Fruit fly (Drosophila melanogaster) whole organism, pupa: ENCODE results near the gene grass.

Experiments
- CG10348 ChIP-seq: fragments of 200-800 bp; sonication (Bioruptor generic); IDR thresholded peaks from 2 replicates; pipeline ENCODE4 v1.3.6; 2022; ENCODE audit warnings: missing biosample characterization, missing genetic modification characterization
- CG12605 ChIP-seq: fragments of 200-800 bp; sonication (Bioruptor generic); IDR thresholded peaks from 2 replicates; pipeline ENCODE4 v1.3.6; 2022; ENCODE audit warnings: missing biosample characterization, missing genetic modification characterization
- CG13204 ChIP-seq: fragments of 200-800 bp; sonication (Bioruptor generic); optimal IDR thresholded peaks from 2 replicates; lab custom pipeline; 2018; ENCODE audit warnings: missing biosample characterization, mild to moderate bottlenecking, missing genetic modification characterization, moderate library complexity
- CG14655 ChIP-seq: fragments of 200-800 bp; sonication (Bioruptor generic); optimal IDR thresholded peaks from 3 replicates; lab custom pipeline; 2017; ENCODE audit warnings: mild to moderate bottlenecking, missing biosample characterization, missing genetic modification reagents, missing genetic modification characterization
- CG15710 ChIP-seq: fragments of 200-800 bp; sonication (Bioruptor generic); optimal IDR thresholded peaks from 2 replicates; lab custom pipeline; 2018; ENCODE audit warnings: missing biosample characterization, mild to moderate bottlenecking, missing genetic modification characterization, moderate library complexity
- CG17806 ChIP-seq: fragments of 200-800 bp; sonication (Bioruptor generic); optimal IDR thresholded peaks from 2 replicates; lab custom pipeline; 2018; ENCODE audit warnings: missing biosample characterization, mild to moderate bottlenecking, missing genetic modification characterization, moderate library complexity
- CG32121 ChIP-seq: fragments of 200-800 bp; sonication (Bioruptor generic); IDR thresholded peaks from 2 replicates; pipeline ENCODE4 v1.3.6; 2022; ENCODE audit warnings: missing biosample characterization, missing genetic modification characterization
- CG34367 ChIP-seq: fragments of 200-800 bp; sonication (Bioruptor generic); optimal IDR thresholded peaks from 2 replicates; lab custom pipeline; 2018; ENCODE audit warnings: missing biosample characterization, mild to moderate bottlenecking, missing genetic modification characterization
- CG4496 ChIP-seq: fragments of 200-800 bp; sonication (Bioruptor generic); IDR thresholded peaks from 3 replicates; pipeline ENCODE4 v1.3.6; 2022; ENCODE audit warnings: missing biosample characterization, missing genetic modification characterization
- CG8159 ChIP-seq: fragments of 200-800 bp; sonication (Bioruptor generic); optimal IDR thresholded peaks from 3 replicates; lab custom pipeline; 2018; ENCODE audit warnings: missing biosample characterization, mild to moderate bottlenecking, missing genetic modification characterization, moderate library complexity
- CG8301 ChIP-seq: fragments of 200-800 bp; sonication (Bioruptor generic); optimal IDR thresholded peaks from 2 replicates; lab custom pipeline; 2018; ENCODE audit warnings: missing biosample characterization, mild to moderate bottlenecking, missing genetic modification characterization
- CG9948 ChIP-seq: fragments of 200-800 bp; sonication (Bioruptor generic); optimal IDR thresholded peaks from 2 replicates; lab custom pipeline; 2018; ENCODE audit warnings: missing biosample characterization, mild to moderate bottlenecking, missing genetic modification characterization, moderate library complexity
- D1 ChIP-seq: fragments of 200-800 bp; sonication (Bioruptor generic); optimal IDR thresholded peaks from 2 replicates; lab custom pipeline; 2018; ENCODE audit warnings: missing biosample characterization, mild to moderate bottlenecking, missing genetic modification characterization, moderate library complexity
- EcR ChIP-seq: fragments of 200-800 bp; sonication (Bioruptor generic); optimal IDR thresholded peaks from 3 replicates; lab custom pipeline; 2019; ENCODE audit warnings: missing biosample characterization, missing genetic modification characterization, mild to moderate bottlenecking, moderate library complexity, missing genetic modification reagents
- Ets98B ChIP-seq: fragments of 200-800 bp; sonication (Bioruptor generic); IDR thresholded peaks from 2 replicates; pipeline ENCODE4 v1.3.6; 2022; ENCODE audit warnings: missing biosample characterization, missing genetic modification characterization
- Pif1A ChIP-seq: fragments of 200-800 bp; sonication (Bioruptor generic); optimal IDR thresholded peaks from 3 replicates; lab custom pipeline; 2016; ENCODE audit warnings: missing biosample characterization, missing genetic modification characterization
- Pif1B ChIP-seq: fragments of 200-800 bp; sonication (Bioruptor generic); optimal IDR thresholded peaks from 3 replicates; lab custom pipeline; 2016; ENCODE audit warnings: missing biosample characterization, missing genetic modification characterization
- Snoo ChIP-seq: fragments of 200-800 bp; sonication (Bioruptor generic); optimal IDR thresholded peaks from 3 replicates; lab custom pipeline; 2017; ENCODE audit warnings: missing biosample characterization, mild to moderate bottlenecking, missing genetic modification characterization, inconsistent platforms
- fd96Ca ChIP-seq: fragments of 200-800 bp; sonication (Bioruptor generic); IDR thresholded peaks from 3 replicates; pipeline ENCODE4 v1.3.6; 2022; ENCODE audit warnings: missing biosample characterization, missing genetic modification characterization
- gl ChIP-seq: fragments of 200-800 bp; sonication (Bioruptor generic); optimal IDR thresholded peaks from 2 replicates; lab custom pipeline; 2018; ENCODE audit warnings: missing biosample characterization, mild to moderate bottlenecking, missing genetic modification characterization
- rn ChIP-seq: fragments of 200-800 bp; sonication (Bioruptor generic); IDR thresholded peaks from 2 replicates; pipeline ENCODE4 v1.3.6; 2022; ENCODE audit warnings: missing biosample characterization, missing genetic modification characterization

The grass gene

DNA sequence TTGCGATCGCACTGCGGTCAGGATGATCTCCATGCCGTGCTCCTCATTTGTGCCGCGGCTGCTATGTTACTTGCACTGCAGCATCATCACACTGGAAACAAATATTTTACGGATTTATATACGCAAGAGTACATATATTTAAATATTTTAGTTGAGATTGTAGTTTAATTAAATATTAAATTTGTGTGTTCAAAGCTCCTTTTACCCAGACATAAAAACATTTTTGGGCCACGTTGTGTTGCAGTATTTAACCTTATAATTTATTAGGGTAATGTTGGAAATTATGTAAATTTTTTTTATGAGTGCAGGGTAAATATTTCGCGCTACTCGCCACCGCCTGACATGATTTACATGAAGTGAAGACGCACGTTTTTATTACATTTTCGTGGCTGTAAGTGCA, 39.8 kb downstream of the grass start:
- TF ChIP-seq CG14655 (GFP tag; lab: Kevin White, UChicago) (peak; percentile 50), CG15710 (tag; lab: Kevin White, UChicago) (peak; percentile 34), CG8301 (tag; lab: Kevin White, UChicago) (peak; percentile 30), CG9948 (tag; lab: Kevin White, UChicago) (peak; percentile 67), CG34367 (tag; lab: Kevin White, UChicago) (peak; percentile 15), Snoo (tag; lab: Kevin White, UChicago) (no peak), CG10348 (GFP tag; lab: Robert Waterston, UW) (no peak), CG8159 (tag; lab: Kevin White, UChicago) (peak; percentile 68), EcR (GFP tag; lab: Kevin White, UChicago) (no peak), CG17806 (peak; percentile 63), Pif1A (peak; percentile 46)

dm6 chr3R:27198883-27199780, 41.4 kb downstream of the grass start:
- TF ChIP-seq CG13204 (peak; percentile 10), fd96Ca (GFP tag; lab: Robert Waterston, UW) (no peak), CG17806 (peak; percentile 43), gl (tag; lab: Kevin White, UChicago) (no peak), EcR (GFP tag; lab: Kevin White, UChicago) (no peak), CG32121 (no peak), Ets98B (no peak), CG34367 (tag; lab: Kevin White, UChicago) (peak; percentile 11), D1 (tag; lab: Kevin White, UChicago) (no peak), CG4496 (GFP tag; lab: Robert Waterston, UW) (no peak), CG15710 (tag; lab: Kevin White, UChicago) (peak; percentile 79), Snoo (tag; lab: Kevin White, UChicago) (no peak), Pif1A (no peak), CG8301 (tag; lab: Kevin White, UChicago) (no peak), CG12605 (GFP tag; lab: Robert Waterston, UW) (no peak), Pif1B (GFP tag; lab: Kevin White, UChicago) (no peak), rn (GFP tag; lab: Robert Waterston, UW) (no peak), CG8159 (tag; lab: Kevin White, UChicago) (peak; percentile 78), CG9948 (tag; lab: Kevin White, UChicago) (peak; percentile 46), CG14655 (GFP tag; lab: Kevin White, UChicago) (no peak), CG10348 (GFP tag; lab: Robert Waterston, UW) (no peak)

DNA sequence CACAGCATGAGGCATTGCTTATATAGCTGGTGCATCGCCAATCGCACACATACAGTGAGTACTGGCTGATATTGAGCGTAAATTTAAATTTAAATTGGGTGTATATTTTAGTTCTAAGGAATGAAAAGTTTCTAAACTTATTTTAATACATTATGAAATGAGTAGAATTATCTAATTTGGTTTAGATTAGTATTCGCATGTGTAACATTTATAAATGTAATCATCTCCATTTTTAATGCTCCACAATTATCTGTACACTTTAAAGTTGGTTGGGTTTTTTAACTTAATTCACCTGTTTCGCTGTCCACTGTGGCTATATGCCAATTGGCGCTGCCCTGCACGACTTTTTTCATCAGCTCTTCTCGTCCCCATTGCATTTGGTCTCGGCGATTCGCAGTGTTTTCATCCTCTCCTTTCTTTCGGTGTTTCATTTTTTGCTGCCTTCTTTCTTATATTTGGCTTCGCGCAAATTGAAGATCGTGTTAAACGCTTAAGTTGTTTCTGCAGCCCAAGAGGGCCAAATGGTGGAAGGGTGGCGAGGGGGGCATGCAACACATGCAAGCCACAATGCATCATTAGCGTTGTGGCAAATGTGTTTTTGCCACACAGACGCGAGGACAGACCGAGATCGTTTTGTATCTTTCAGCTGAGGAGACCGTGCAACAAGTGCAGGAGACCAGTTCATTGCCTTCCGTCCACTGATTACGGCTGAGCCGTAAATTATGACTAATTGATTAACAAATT, 44.0 kb downstream of the grass start:
- peak; percentile 92 for TF ChIP-seq CG9948 (tag; lab: Kevin White, UChicago)
- TF ChIP-seq CG15710 (tag; lab: Kevin White, UChicago), result peak; percentile 88
- TF ChIP-seq Pif1B (GFP tag; lab: Kevin White, UChicago), result peak; percentile 40
- TF ChIP-seq CG14655 (GFP tag; lab: Kevin White, UChicago), result peak; percentile 81
- no peak for TF ChIP-seq fd96Ca (GFP tag; lab: Robert Waterston, UW)
- peak; percentile 42 for TF ChIP-seq CG8301 (tag; lab: Kevin White, UChicago)
- TF ChIP-seq CG17806, result peak; percentile 87
- TF ChIP-seq rn (GFP tag; lab: Robert Waterston, UW), result no peak
- peak; percentile 18; the same call in 1 of the 3 replicates for TF ChIP-seq CG4496 (GFP tag; lab: Robert Waterston, UW)
- no peak for TF ChIP-seq CG32121
- TF ChIP-seq CG10348 (GFP tag; lab: Robert Waterston, UW), result no peak
- TF ChIP-seq CG13204, result no peak
- TF ChIP-seq CG12605 (GFP tag; lab: Robert Waterston, UW), result 0 out of 2 replicates have a peak, but pooled peaks have one; percentile 15
- peak; percentile 19 for TF ChIP-seq Pif1A
- TF ChIP-seq Ets98B, result no peak
- peak; percentile 93 for TF ChIP-seq CG8159 (tag; lab: Kevin White, UChicago)
- peak; percentile 76 for TF ChIP-seq CG34367 (tag; lab: Kevin White, UChicago)
- peak; percentile 79 for TF ChIP-seq D1 (tag; lab: Kevin White, UChicago)
- TF ChIP-seq EcR (GFP tag; lab: Kevin White, UChicago), result peak; percentile 34
- TF ChIP-seq gl (tag; lab: Kevin White, UChicago), result peak; percentile 57
- TF ChIP-seq Snoo (tag; lab: Kevin White, UChicago), result peak; percentile 71

- no peak for TF ChIP-seq CG8159 (tag; lab: Kevin White, UChicago)
- no peak for TF ChIP-seq EcR (GFP tag; lab: Kevin White, UChicago)
- no peak for TF ChIP-seq Pif1A
- TF ChIP-seq CG12605 (GFP tag; lab: Robert Waterston, UW), result no peak
- TF ChIP-seq gl (tag; lab: Kevin White, UChicago), result no peak
- no peak for TF ChIP-seq CG34367 (tag; lab: Kevin White, UChicago)
- no peak for TF ChIP-seq Pif1B (GFP tag; lab: Kevin White, UChicago)
Observed at dm6 chr3R:27202330-27202729, 44.6 kb downstream of the grass start.

dm6 chr3R:27203856-27204255, 46.1 kb downstream of the grass start:
- TF ChIP-seq CG13204 (no peak), CG4496 (GFP tag; lab: Robert Waterston, UW) (no peak), gl (tag; lab: Kevin White, UChicago) (peak; percentile 4)
